Fruit fly (Drosophila melanogaster) whole organism, larva: ENCODE data around the gene Pgam5.
A peak's percentile ranks its signal among the peaks of the same experiment; 100 is the strongest.

ENCODE experiments used
- noc ChIP-seq: fragments of 200-800 bp; sonication (Bioruptor generic); optimal IDR thresholded peaks from 3 replicates; lab custom pipeline; 2019; ENCODE audit warnings: missing biosample characterization, mild to moderate bottlenecking, missing genetic modification characterization, moderate library complexity

Gene Pgam5

dm6 chrX:1873515-1874126 lies at the start of gene Pgam5, which contains the start of gene Vps26:
Gene Pgam5 (minus strand): TSS chrX:1873565.
Gene Vps26 (plus strand): TSS chrX:1873853.
- no peak for TF ChIP-seq noc (tag; lab: Kevin White, UChicago)

- no peak for TF ChIP-seq noc (tag; lab: Kevin White, UChicago)
These were observed 49.6 kb upstream of the Pgam5 start, which contains the start of the genes eIF2Bepsilon and Ocrl for dm6 chrX:1922765-1923501. Gene eIF2Bepsilon (minus strand): TSS chrX:1922874. Gene Ocrl (plus strand): TSS chrX:1922981.

dm6 chrX:1909533-1909932 lies 36.2 kb upstream of the Pgam5 start:
- TF ChIP-seq noc (tag; lab: Kevin White, UChicago), result no peak

- no peak for TF ChIP-seq noc (tag; lab: Kevin White, UChicago)
These were observed 35.4 kb upstream of the Pgam5 start, which contains the start of the genes Edem1 and Rbcn-3B for dm6 chrX:1908757-1909156. Gene Edem1 (minus strand): TSS chrX:1908827. Gene Rbcn-3B (plus strand): TSS chrX:1908920.

dm6 chrX:1907727-1908264 lies 34.4 kb upstream of the Pgam5 start, which contains the start of gene mip130:
Gene mip130 (plus strand): TSS chrX:1908239.
- TF ChIP-seq noc (tag; lab: Kevin White, UChicago), result peak; percentile 71

dm6 chrX:1903968-1904367 lies 30.6 kb upstream of the Pgam5 start:
- TF ChIP-seq noc (tag; lab: Kevin White, UChicago), result no peak

- TF ChIP-seq noc (tag; lab: Kevin White, UChicago), result no peak
These were observed 29.7 kb upstream of the Pgam5 start, which contains the start of gene CG32801 for dm6 chrX:1903077-1903476. Gene CG32801 (minus strand): TSS chrX:1903177.

- no peak for TF ChIP-seq noc (tag; lab: Kevin White, UChicago)
These were observed 28.3 kb upstream of the Pgam5 start, which contains the start of gene Ldaf1 for dm6 chrX:1901605-1902136. Gene Ldaf1 (minus strand): TSS chrX:1901911.

dm6 chrX:1900123-1900818 lies 26.9 kb upstream of the Pgam5 start, which contains the start of gene arm:
Gene arm (minus strand): TSS chrX:1900646.
- peak; percentile 26 for TF ChIP-seq noc (tag; lab: Kevin White, UChicago)

- TF ChIP-seq noc (tag; lab: Kevin White, UChicago), result no peak
These were observed 26.2 kb upstream of the Pgam5 start for dm6 chrX:1899445-1900085.

dm6 chrX:1897384-1897783 lies 24.0 kb upstream of the Pgam5 start:
- no peak for TF ChIP-seq noc (tag; lab: Kevin White, UChicago)

- TF ChIP-seq noc (tag; lab: Kevin White, UChicago), result no peak
These were observed 20.2 kb upstream of the Pgam5 start for dm6 chrX:1893532-1893931.

dm6 chrX:1889926-1890325 lies 16.6 kb upstream of the Pgam5 start, which contains the start of the genes trr and mRpL16:
Gene trr (minus strand): TSS chrX:1889950.
Gene mRpL16 (plus strand): TSS chrX:1890256.
- TF ChIP-seq noc (tag; lab: Kevin White, UChicago), result no peak

dm6 chrX:1880779-1881178 lies 7.4 kb upstream of the Pgam5 start:
- no peak for TF ChIP-seq noc (tag; lab: Kevin White, UChicago)

dm6 chrX:1880139-1880556 lies 6.8 kb upstream of the Pgam5 start, which contains the start of gene Coa8:
Gene Coa8 (plus strand): TSS chrX:1880282.
- peak; percentile 47 for TF ChIP-seq noc (tag; lab: Kevin White, UChicago)
